Worm (Caenorhabditis elegans) whole organism, L1 larva: ENCODE data around the gene F39B3.3.
"Not testable (repeated sequence)": the region's sequence is repeated elsewhere in the genome, so short reads cannot be mapped to it uniquely, and the experiment has no call there.

Experiments used
- C04F5.9 ChIP-seq: sonication (generic microtip); optimal IDR thresholded peaks from 2 replicates; lab custom pipeline; 2016; ENCODE audit warnings: missing genetic modification characterization, missing compliant biosample characterization
- aha-1 ChIP-seq: fragments of 150-350 bp; optimal IDR thresholded peaks from 2 replicates; lab custom pipeline; 2014; ENCODE audit warnings: missing biosample characterization, missing genetic modification characterization
- ama-1 ChIP-seq: fragments of 150-350 bp; optimal IDR thresholded peaks from 2 replicates; lab custom pipeline; 2014
- blmp-1 ChIP-seq: fragments of 150-350 bp; optimal IDR thresholded peaks from 2 replicates; lab custom pipeline; 2014; ENCODE audit warnings: missing biosample characterization, missing genetic modification characterization
- ceh-8 ChIP-seq: fragments of 200-800 bp; sonication (Bioruptor generic); optimal IDR thresholded peaks from 2 replicates; lab custom pipeline; 2018; ENCODE audit warnings: mild to moderate bottlenecking, missing genetic modification characterization, moderate library complexity, missing compliant biosample characterization
- ceh-82 ChIP-seq, 3 experiments: fragments of 150-350 bp in 1 of 3; sonication (generic microtip) in 2 of 3; optimal IDR thresholded peaks; 2 replicates each; lab custom pipeline; 2014 to 2017; ENCODE audit warnings: missing biosample characterization in 3 of 3, missing genetic modification characterization in 3 of 3
- dsc-1 ChIP-seq: sonication (generic microtip); optimal IDR thresholded peaks from 2 replicates; lab custom pipeline; 2016; ENCODE audit warnings: mild to moderate bottlenecking, missing genetic modification characterization, missing compliant biosample characterization
- efl-1 ChIP-seq, 4 experiments: fragments of 150-350 bp; optimal IDR thresholded peaks in 3 of 4; peaks in 1 of 4; 1 replicate in 1 of 4; 2 replicates in 3 of 4; lab custom pipeline; 2014; ENCODE audit warnings: missing biosample characterization in 2 of 4, missing genetic modification characterization in 2 of 4, missing genetic modification reagents in 2 of 4
- efl-3 ChIP-seq: fragments of 200-800 bp; sonication (Bioruptor generic); optimal IDR thresholded peaks from 2 replicates; lab custom pipeline; 2018; ENCODE audit warnings: mild to moderate bottlenecking, missing genetic modification characterization, missing compliant biosample characterization
- elt-2 ChIP-seq: sonication (generic microtip); optimal IDR thresholded peaks from 2 replicates; lab custom pipeline; 2016; ENCODE audit warnings: missing genetic modification characterization, mild to moderate bottlenecking, inconsistent platforms, missing compliant biosample characterization, missing genetic modification reagents
- elt-3 ChIP-seq, 6 experiments: fragments of 150-350 bp in 1 of 6; sonication (generic microtip); optimal IDR thresholded peaks; 2 replicates each; lab custom pipeline; 2017 to 2018; ENCODE audit warnings: missing biosample characterization in 6 of 6, missing genetic modification characterization in 6 of 6, inconsistent platforms in 1 of 6
- fkh-10 ChIP-seq: sonication (generic microtip); optimal IDR thresholded peaks from 2 replicates; lab custom pipeline; 2017; ENCODE audit warnings: missing biosample characterization, missing genetic modification reagents, missing genetic modification characterization
- fkh-4 ChIP-seq: sonication (generic microtip); optimal IDR thresholded peaks from 2 replicates; lab custom pipeline; 2016; ENCODE audit warnings: missing compliant biosample characterization, missing genetic modification characterization, borderline replicate concordance
- fkh-8 ChIP-seq: sonication (generic microtip); optimal IDR thresholded peaks from 2 replicates; lab custom pipeline; 2016; ENCODE audit warnings: mild to moderate bottlenecking, missing genetic modification characterization, missing compliant biosample characterization
- fos-1 ChIP-seq: fragments of 150-350 bp; optimal IDR thresholded peaks from 2 replicates; lab custom pipeline; 2014; ENCODE audit warnings: missing biosample characterization, missing genetic modification characterization
- grh-1 ChIP-seq: fragments of 200-800 bp; sonication (Bioruptor generic); IDR thresholded peaks from 2 replicates; pipeline ENCODE4 v1.3.6; 2022; ENCODE audit warnings: missing genetic modification reagents, missing genetic modification characterization, missing compliant biosample characterization
- hlh-17 ChIP-seq: fragments of 200-800 bp; sonication (Bioruptor generic); optimal IDR thresholded peaks from 2 replicates; lab custom pipeline; 2018; ENCODE audit warnings: missing genetic modification characterization, mild to moderate bottlenecking, missing compliant biosample characterization, moderate library complexity, borderline replicate concordance
- hlh-4 ChIP-seq: sonication (generic microtip); optimal IDR thresholded peaks from 2 replicates; lab custom pipeline; 2016; ENCODE audit warnings: mild to moderate bottlenecking, missing genetic modification characterization, missing compliant biosample characterization
- isw-1 ChIP-seq: fragments of 200-800 bp; sonication (Bioruptor generic); IDR thresholded peaks from 2 replicates; pipeline ENCODE4 v1.3.6; 2022; ENCODE audit warnings: missing genetic modification characterization, missing compliant biosample characterization
- jun-1 ChIP-seq: fragments of 150-350 bp; optimal IDR thresholded peaks from 2 replicates; lab custom pipeline; 2014; ENCODE audit warnings: missing biosample characterization, missing genetic modification reagents, missing genetic modification characterization
- lin-14 ChIP-seq: fragments of 200-800 bp; sonication (Bioruptor generic); optimal IDR thresholded peaks from 2 replicates; lab custom pipeline; 2018; ENCODE audit warnings: mild to moderate bottlenecking, missing genetic modification characterization, moderate library complexity, missing compliant biosample characterization
- lin-15B ChIP-seq: fragments of 150-350 bp; sonication (generic microtip); optimal IDR thresholded peaks from 3 replicates; lab custom pipeline; 2014; ENCODE audit warnings: missing biosample characterization, missing genetic modification characterization
- lin-35 ChIP-seq, 2 experiments: fragments of 150-350 bp; optimal IDR thresholded peaks; 2 replicates each; lab custom pipeline; 2014; ENCODE audit warnings: missing biosample characterization in 2 of 2, missing genetic modification characterization in 2 of 2, missing genetic modification reagents in 2 of 2
- lin-39 ChIP-seq: fragments of 150-350 bp; optimal IDR thresholded peaks from 2 replicates; lab custom pipeline; 2014; ENCODE audit warnings: missing biosample characterization, missing genetic modification reagents, missing genetic modification characterization
- lir-3 ChIP-seq: sonication (generic microtip); optimal IDR thresholded peaks from 2 replicates; lab custom pipeline; 2016; ENCODE audit warnings: mild to moderate bottlenecking, missing genetic modification characterization, moderate library complexity, missing compliant biosample characterization; ENCODE audit not compliant: poor library complexity
- lsy-2 ChIP-seq, 2 experiments: fragments of 150-350 bp; optimal IDR thresholded peaks; 2 replicates each; lab custom pipeline; 2014; ENCODE audit warnings: missing biosample characterization in 2 of 2, missing genetic modification characterization in 2 of 2
- mab-9 ChIP-seq: fragments of 200-800 bp; sonication (Bioruptor generic); IDR thresholded peaks from 2 replicates; pipeline ENCODE4 v1.3.6; 2022; ENCODE audit warnings: missing genetic modification reagents, missing genetic modification characterization, missing compliant biosample characterization
- mdl-1 ChIP-seq, 2 experiments: fragments of 150-350 bp; optimal IDR thresholded peaks; 2 replicates each; lab custom pipeline; 2014 to 2017; ENCODE audit warnings: missing biosample characterization in 2 of 2, missing genetic modification characterization in 2 of 2, inconsistent platforms in 1 of 2
- mep-1 ChIP-seq: fragments of 150-350 bp; optimal IDR thresholded peaks from 2 replicates; lab custom pipeline; 2014; ENCODE audit warnings: missing biosample characterization, missing genetic modification characterization
- nhr-11 ChIP-seq: fragments of 150-350 bp; optimal IDR thresholded peaks from 2 replicates; lab custom pipeline; 2014; ENCODE audit warnings: missing biosample characterization, missing genetic modification characterization
- nhr-19 ChIP-seq: fragments of 200-800 bp; sonication (Bioruptor generic); conservative IDR thresholded peaks from 2 replicates; pipeline ENCODE4 v1.3.6; 2022; ENCODE audit warnings: missing genetic modification characterization, missing compliant biosample characterization
- nhr-47 ChIP-seq: sonication (generic microtip); optimal IDR thresholded peaks from 2 replicates; lab custom pipeline; 2016; ENCODE audit warnings: mild to moderate bottlenecking, missing genetic modification characterization, moderate library complexity, missing compliant biosample characterization
- nhr-71 ChIP-seq: sonication (generic microtip); optimal IDR thresholded peaks from 2 replicates; lab custom pipeline; 2016; ENCODE audit warnings: mild to moderate bottlenecking, missing genetic modification characterization, moderate library complexity, missing compliant biosample characterization
- nhr-85 ChIP-seq: sonication (generic microtip); peaks from one replicate; lab custom pipeline; 2016; ENCODE audit warnings: missing genetic modification characterization, inconsistent platforms, missing compliant biosample characterization
- nhr-90 ChIP-seq: sonication (generic microtip); optimal IDR thresholded peaks from 2 replicates; lab custom pipeline; 2016; ENCODE audit warnings: mild to moderate bottlenecking, missing genetic modification characterization, missing compliant biosample characterization; ENCODE audit not compliant: poor library complexity
- pag-3 ChIP-seq: sonication (generic microtip); optimal IDR thresholded peaks from 2 replicates; lab custom pipeline; 2017; ENCODE audit warnings: missing genetic modification characterization, mild to moderate bottlenecking, missing compliant biosample characterization, antibody characterized with exemption, borderline replicate concordance; ENCODE audit not compliant: insufficient read depth
- pax-3 ChIP-seq: fragments of 200-800 bp; sonication (Bioruptor generic); optimal IDR thresholded peaks from 2 replicates; lab custom pipeline; 2018; ENCODE audit warnings: mild to moderate bottlenecking, missing genetic modification characterization, moderate library complexity, missing compliant biosample characterization
- rnt-1 ChIP-seq: sonication (generic microtip); optimal IDR thresholded peaks from 2 replicates; lab custom pipeline; 2016; ENCODE audit warnings: mild to moderate bottlenecking, missing genetic modification characterization, moderate library complexity, missing compliant biosample characterization
- skn-1 ChIP-seq: fragments of 150-350 bp; optimal IDR thresholded peaks from 2 replicates; lab custom pipeline; 2014; ENCODE audit warnings: missing biosample characterization, missing genetic modification characterization
- snu-23 ChIP-seq: sonication (generic microtip); optimal IDR thresholded peaks from 2 replicates; lab custom pipeline; 2016; ENCODE audit warnings: missing genetic modification characterization, missing compliant biosample characterization
- sox-4 ChIP-seq: sonication (generic microtip); optimal IDR thresholded peaks from 2 replicates; lab custom pipeline; 2016; ENCODE audit warnings: missing genetic modification characterization, missing compliant biosample characterization
- sptf-1 ChIP-seq: fragments of 150-350 bp; optimal IDR thresholded peaks from 2 replicates; lab custom pipeline; 2014; ENCODE audit warnings: missing biosample characterization, missing genetic modification characterization
- swsn-7 ChIP-seq: sonication (generic microtip); optimal IDR thresholded peaks from 2 replicates; lab custom pipeline; 2016; ENCODE audit warnings: missing genetic modification characterization, missing compliant biosample characterization
- tbx-2 ChIP-seq: sonication (generic microtip); optimal IDR thresholded peaks from 2 replicates; lab custom pipeline; 2016; ENCODE audit warnings: missing genetic modification characterization, missing compliant biosample characterization
- unc-130 ChIP-seq: fragments of 150-350 bp; optimal IDR thresholded peaks from 2 replicates; lab custom pipeline; 2017; ENCODE audit warnings: missing biosample characterization, missing genetic modification characterization, inconsistent platforms
- unc-62 ChIP-seq: fragments of 150-350 bp; optimal IDR thresholded peaks from 2 replicates; lab custom pipeline; 2014; ENCODE audit warnings: missing biosample characterization, missing genetic modification reagents, missing genetic modification characterization
- unc-86 ChIP-seq: sonication (generic microtip); optimal IDR thresholded peaks from 2 replicates; lab custom pipeline; 2016; ENCODE audit warnings: missing genetic modification characterization, missing compliant biosample characterization

Gene F39B3.3

ce11 chrX:17579011-17579410, at the start of gene F39B3.3:
TSS of gene F39B3.3 (minus strand) at chrX:17579111.
- TF ChIP-seq efl-3 (GFP tag; lab: Kevin White, UChicago); blmp-1; sptf-1: not testable (repeated sequence)
- TF ChIP-seq, all 84 proteins: peak for 0; not testable (repeated sequence) for 84

- TF ChIP-seq hlh-4 (tag; lab: Kevin White, UChicago) = no peak
- TF ChIP-seq fos-1 (tag; lab: Kevin White, UChicago) = no peak
- peak; percentile 54 for TF ChIP-seq nhr-71 (tag; lab: Kevin White, UChicago)
- no peak for TF ChIP-seq pax-3
- TF ChIP-seq tbx-2 (tag; lab: Kevin White, UChicago) = no peak
- TF ChIP-seq mep-1 (tag; lab: Kevin White, UChicago) = no peak
- no peak for TF ChIP-seq lin-39 (tag; lab: Kevin White, UChicago)
- no peak for TF ChIP-seq sox-4 (tag; lab: Kevin White, UChicago)
- no peak for TF ChIP-seq jun-1
- TF ChIP-seq lin-15B (tag; lab: Kevin White, UChicago) = no peak
- peak in 1 of 2 experiments; percentile 13 for TF ChIP-seq mdl-1 (tag; optimal IDR thresholded peaks at IDR 0.05; lab: Kevin White, UChicago)
- TF ChIP-seq nhr-90 (tag; lab: Kevin White, UChicago) = no peak
- peak in 1 of 2 experiments; percentile 23 for TF ChIP-seq lin-35 (GFP tag; optimal IDR thresholded peaks at IDR 0.05; lab: Kevin White, UChicago)
- TF ChIP-seq aha-1 (tag; lab: Kevin White, UChicago) = no peak
- TF ChIP-seq grh-1 (GFP tag; lab: Robert Waterston, UW) = no peak
- TF ChIP-seq hlh-17 = no peak
- TF ChIP-seq mab-9 (GFP tag; lab: Robert Waterston, UW) = no peak
- TF ChIP-seq dsc-1 (tag; lab: Kevin White, UChicago) = peak; percentile 1
- peak; percentile 21 for TF ChIP-seq swsn-7 (tag; lab: Kevin White, UChicago)
- TF ChIP-seq elt-3 (tag; optimal IDR thresholded peaks at IDR 0.05; lab: Kevin White, UChicago) = no peak
- peak; percentile 61 for TF ChIP-seq fkh-10
- TF ChIP-seq ceh-82 (tag; optimal IDR thresholded peaks at IDR 0.05; lab: Kevin White, UChicago) = peak in 1 of 3 experiments; percentile 63
- TF ChIP-seq snu-23 = peak; percentile 42
- TF ChIP-seq rnt-1 (tag; lab: Kevin White, UChicago) = peak; percentile 28
- no peak for TF ChIP-seq fkh-4 (tag; lab: Kevin White, UChicago)
- no peak for TF ChIP-seq isw-1 (GFP tag; lab: Robert Waterston, UW)
- TF ChIP-seq C04F5.9 = no peak
- no peak for TF ChIP-seq unc-130
- no peak for TF ChIP-seq unc-86 (tag; lab: Kevin White, UChicago)
- TF ChIP-seq ama-1 (lab: Kevin White, UChicago) = no peak
- TF ChIP-seq fkh-8 (tag; lab: Kevin White, UChicago) = peak; percentile 28
- TF ChIP-seq lin-14 = peak; percentile 82
- no peak for TF ChIP-seq efl-1 (optimal IDR thresholded peaks at IDR 0.05; lab: Kevin White, UChicago)
- TF ChIP-seq efl-1 (GFP tag; optimal IDR thresholded peaks at IDR 0.05 in 1 of 2; lab: Kevin White, UChicago) = no peak
- TF ChIP-seq skn-1 (tag; lab: Kevin White, UChicago) = no peak
- no peak for TF ChIP-seq pag-3
- TF ChIP-seq nhr-47 (tag; lab: Kevin White, UChicago) = peak; percentile 38
- no peak for TF ChIP-seq nhr-85 (tag; lab: Kevin White, UChicago)
- TF ChIP-seq nhr-19 (GFP tag; lab: Robert Waterston, UW) = peak; percentile 40; the same call in 1 of the 2 replicates
- no peak for TF ChIP-seq unc-62 (GFP tag; lab: Kevin White, UChicago)
- TF ChIP-seq lir-3 = no peak
- no peak for TF ChIP-seq ceh-8
- no peak for TF ChIP-seq nhr-11 (tag; lab: Kevin White, UChicago)
- peak in 1 of 2 experiments; percentile 40 for TF ChIP-seq lsy-2 (tag; optimal IDR thresholded peaks at IDR 0.05; lab: Kevin White, UChicago)
- TF ChIP-seq blmp-1 = no peak
- no peak for TF ChIP-seq elt-2 (tag; lab: Kevin White, UChicago)
Observed at ce11 chrX:17628345-17628744, 49.4 kb upstream of the F39B3.3 start.
